Worm (Caenorhabditis elegans): Measurements from ENCODE around the gene cab-1.

Gene cab-1

ce11 chrX:12158641-12159040, 54.1 kb downstream of the cab-1 start (continued):
- no peak for TF ChIP-seq ceh-90 (tag; optimal IDR thresholded peaks at IDR 0.05)
- TF ChIP-seq alr-1 (tag; optimal IDR thresholded peaks at IDR 0.05; ENCODE audit: borderline replicate concordance), result no peak
- TF ChIP-seq lin-14 (GFP tag; optimal IDR thresholded peaks at IDR 0.05), result peak; percentile 52
- TF ChIP-seq mef-2 (tag; optimal IDR thresholded peaks at IDR 0.05), result no peak
- no peak for TF ChIP-seq swsn-7 (tag; optimal IDR thresholded peaks at IDR 0.05)
- TF ChIP-seq nhr-71 (tag; optimal IDR thresholded peaks at IDR 0.05), result peak; percentile 68
- TF ChIP-seq vab-15 (tag; optimal IDR thresholded peaks at IDR 0.05), result no peak
- no peak for TF ChIP-seq nhr-76 (tag; optimal IDR thresholded peaks at IDR 0.05)
- TF ChIP-seq fkh-4 (tag; optimal IDR thresholded peaks at IDR 0.05; ENCODE audit: borderline replicate concordance), result no peak
- no peak for TF ChIP-seq pag-3 (tag; optimal IDR thresholded peaks at IDR 0.05; ENCODE audit: borderline replicate concordance, insufficient read depth)
- no peak for TF ChIP-seq hlh-4 (tag; optimal IDR thresholded peaks at IDR 0.05)
- TF ChIP-seq zip-4 (GFP tag; optimal IDR thresholded peaks at IDR 0.05), result no peak
- TF ChIP-seq nhr-237 (tag; optimal IDR thresholded peaks at IDR 0.05), result no peak
- no peak for TF ChIP-seq ceh-63 (GFP tag; optimal IDR thresholded peaks at IDR 0.05)
- TF ChIP-seq fkh-10 (GFP tag; optimal IDR thresholded peaks at IDR 0.05), result no peak
- TF ChIP-seq hpl-2 (GFP tag; optimal IDR thresholded peaks at IDR 0.05), result no peak
- no peak for TF ChIP-seq tbx-2 (tag; optimal IDR thresholded peaks at IDR 0.05)
- TF ChIP-seq nhr-20 (tag; optimal IDR thresholded peaks at IDR 0.05), result peak; percentile 7
- TF ChIP-seq egl-27 (tag; optimal IDR thresholded peaks at IDR 0.05), result no peak
- TF ChIP-seq sptf-1 (tag; optimal IDR thresholded peaks at IDR 0.05), result no peak
- TF ChIP-seq nhr-47 (tag; optimal IDR thresholded peaks at IDR 0.05), result peak; percentile 40
- TF ChIP-seq snu-23 (GFP tag; optimal IDR thresholded peaks at IDR 0.05), result peak; percentile 16
- TF ChIP-seq nhr-11 (tag; optimal IDR thresholded peaks at IDR 0.05), result no peak
- TF ChIP-seq sup-37 (GFP tag; optimal IDR thresholded peaks at IDR 0.05), result no peak
- TF ChIP-seq lin-39 (tag; optimal IDR thresholded peaks at IDR 0.05), result no peak
- no peak for TF ChIP-seq grh-1 (GFP tag; IDR thresholded peaks at IDR 0.05)
- peak; percentile 52 for TF ChIP-seq sox-4 (tag; optimal IDR thresholded peaks at IDR 0.05)
- no peak for TF ChIP-seq unc-86 (tag; optimal IDR thresholded peaks at IDR 0.05)
- TF ChIP-seq lir-3 (tag; optimal IDR thresholded peaks at IDR 0.05; ENCODE audit: poor library complexity), result peak; percentile 22
- TF ChIP-seq F16B12.6 (tag; optimal IDR thresholded peaks at IDR 0.05), result no peak
- no peak for TF ChIP-seq C16A3.4 (tag; optimal IDR thresholded peaks at IDR 0.05)
- no peak for TF ChIP-seq ceh-82 (tag; optimal IDR thresholded peaks at IDR 0.05)
- no peak for TF ChIP-seq blmp-1 (tag; optimal IDR thresholded peaks at IDR 0.05)
- no peak for TF ChIP-seq aha-1 (tag; optimal IDR thresholded peaks at IDR 0.05)
- no peak for TF ChIP-seq lin-13 (GFP tag; optimal IDR thresholded peaks at IDR 0.05)
- TF ChIP-seq nhr-28 (tag; optimal IDR thresholded peaks at IDR 0.05), result no peak
- no peak for TF ChIP-seq Y116A8C.19 (tag; optimal IDR thresholded peaks at IDR 0.05; ENCODE audit: borderline replicate concordance)
- TF ChIP-seq ceh-88 (GFP tag; IDR thresholded peaks at IDR 0.05), result no peak
- TF ChIP-seq nhr-90 (tag; optimal IDR thresholded peaks at IDR 0.05; ENCODE audit: poor library complexity), result no peak
- no peak for TF ChIP-seq C34B4.2 (tag; optimal IDR thresholded peaks at IDR 0.05)
- no peak for TF ChIP-seq elt-3 (tag; optimal IDR thresholded peaks at IDR 0.05)
- no peak for TF ChIP-seq tlp-1 (tag; optimal IDR thresholded peaks at IDR 0.05)
- TF ChIP-seq xbp-1 (tag; optimal IDR thresholded peaks at IDR 0.05), result no peak
- TF ChIP-seq ceh-8 (GFP tag; optimal IDR thresholded peaks at IDR 0.05), result no peak
- no peak for TF ChIP-seq fos-1 (tag; optimal IDR thresholded peaks at IDR 0.05)
- no peak for TF ChIP-seq efl-1 (optimal IDR thresholded peaks at IDR 0.05)
- TF ChIP-seq efl-1 (GFP tag; optimal IDR thresholded peaks at IDR 0.05 in 1 of 2), result no peak
- peak in 1 of 2 experiments; percentile 33 for TF ChIP-seq lsy-2 (tag; optimal IDR thresholded peaks at IDR 0.05)
- no peak for TF ChIP-seq hlh-17 (GFP tag; optimal IDR thresholded peaks at IDR 0.05; ENCODE audit: borderline replicate concordance)
- TF ChIP-seq nhr-19 (GFP tag; conservative IDR thresholded peaks at IDR 0.05), result no peak
- no peak for TF ChIP-seq efl-3 (GFP tag; optimal IDR thresholded peaks at IDR 0.05)
- TF ChIP-seq unc-130 (tag; optimal IDR thresholded peaks at IDR 0.05), result peak; percentile 80

All from whole organism, L1 larva.